Worm (Caenorhabditis elegans): Measurements from ENCODE around the gene R10E12.2.

Gene R10E12.2

ce11 chrIII:9973765-9974164, at the start of gene R10E12.2:
Gene R10E12.2, minus strand, starts transcription at chrIII:9973865.
- no peak for TF ChIP-seq dao-5 (tag; optimal IDR thresholded peaks at IDR 0.05)
- TF ChIP-seq W03F9.2 (tag; optimal IDR thresholded peaks at IDR 0.05): no peak
- TF ChIP-seq him-1 (tag; optimal IDR thresholded peaks at IDR 0.05): no peak

- TF ChIP-seq him-1 (tag; optimal IDR thresholded peaks at IDR 0.05): no peak
Observed at ce11 chrIII:10023452-10023851, 49.8 kb upstream of the R10E12.2 start, which contains the start of gene ins-21. Gene ins-21, plus strand, starts transcription at chrIII:10023752.

ce11 chrIII:10018007-10018406, 44.3 kb upstream of the R10E12.2 start:
- TF ChIP-seq him-1 (tag; optimal IDR thresholded peaks at IDR 0.05): no peak
- no peak for TF ChIP-seq dao-5 (tag; optimal IDR thresholded peaks at IDR 0.05)
- TF ChIP-seq W03F9.2 (tag; optimal IDR thresholded peaks at IDR 0.05): no peak

- TF ChIP-seq dao-5 (tag; optimal IDR thresholded peaks at IDR 0.05) (no peak), W03F9.2 (tag; optimal IDR thresholded peaks at IDR 0.05) (peak; percentile 82), him-1 (tag; optimal IDR thresholded peaks at IDR 0.05) (peak; percentile 68)
Observed at ce11 chrIII:10016413-10017051, 42.9 kb upstream of the R10E12.2 start, which contains the start of gene rgs-1. Gene rgs-1, minus strand, starts transcription at chrIII:10016558.

- TF ChIP-seq dao-5 (tag; optimal IDR thresholded peaks at IDR 0.05): no peak
- no peak for TF ChIP-seq W03F9.2 (tag; optimal IDR thresholded peaks at IDR 0.05)
- TF ChIP-seq him-1 (tag; optimal IDR thresholded peaks at IDR 0.05): no peak
Observed at ce11 chrIII:10012136-10012535, 38.5 kb upstream of the R10E12.2 start, which contains the start of gene C05B5.16. Gene C05B5.16, plus strand, starts transcription at chrIII:10012436.

ce11 chrIII:10010117-10010516, 36.5 kb upstream of the R10E12.2 start, which contains the start of gene fbxa-155:
Gene fbxa-155, minus strand, starts transcription at chrIII:10010217.
- no peak for TF ChIP-seq dao-5 (tag; optimal IDR thresholded peaks at IDR 0.05)
- TF ChIP-seq W03F9.2 (tag; optimal IDR thresholded peaks at IDR 0.05): no peak
- no peak for TF ChIP-seq him-1 (tag; optimal IDR thresholded peaks at IDR 0.05)

- no peak for TF ChIP-seq dao-5 (tag; optimal IDR thresholded peaks at IDR 0.05)
Observed at ce11 chrIII:10006734-10007348, 33.2 kb upstream of the R10E12.2 start, which contains the start of gene C05B5.8. Gene C05B5.8, minus strand, starts transcription at chrIII:10006784.

ce11 chrIII:10004213-10004612, 30.5 kb upstream of the R10E12.2 start, which contains the start of gene C05B5.11:
Gene C05B5.11, plus strand, starts transcription at chrIII:10004513.
- TF ChIP-seq dao-5 (tag; optimal IDR thresholded peaks at IDR 0.05): no peak
- no peak for TF ChIP-seq W03F9.2 (tag; optimal IDR thresholded peaks at IDR 0.05)
- TF ChIP-seq him-1 (tag; optimal IDR thresholded peaks at IDR 0.05): no peak

ce11 chrIII:10001060-10001459, 27.4 kb upstream of the R10E12.2 start, which contains the start of gene C05B5.5:
Gene C05B5.5, plus strand, starts transcription at chrIII:10001360.
- no peak for TF ChIP-seq dao-5 (tag; optimal IDR thresholded peaks at IDR 0.05)
- TF ChIP-seq W03F9.2 (tag; optimal IDR thresholded peaks at IDR 0.05): no peak
- TF ChIP-seq him-1 (tag; optimal IDR thresholded peaks at IDR 0.05): no peak

- no peak for TF ChIP-seq him-1 (tag; optimal IDR thresholded peaks at IDR 0.05)
Observed at ce11 chrIII:10000428-10000827, 26.8 kb upstream of the R10E12.2 start, which contains the start of gene C05B5.2. Gene C05B5.2, minus strand, starts transcription at chrIII:10000528.

ce11 chrIII:9999235-9999634, 25.6 kb upstream of the R10E12.2 start, which contains the start of gene C05B5.17:
Gene C05B5.17, minus strand, starts transcription at chrIII:9999335.
- TF ChIP-seq W03F9.2 (tag; optimal IDR thresholded peaks at IDR 0.05): no peak
- no peak for TF ChIP-seq dao-5 (tag; optimal IDR thresholded peaks at IDR 0.05)
- no peak for TF ChIP-seq him-1 (tag; optimal IDR thresholded peaks at IDR 0.05)

- TF ChIP-seq W03F9.2 (tag; optimal IDR thresholded peaks at IDR 0.05): no peak
- no peak for TF ChIP-seq dao-5 (tag; optimal IDR thresholded peaks at IDR 0.05)
- TF ChIP-seq him-1 (tag; optimal IDR thresholded peaks at IDR 0.05): no peak
Observed at ce11 chrIII:9997890-9998289, 24.2 kb upstream of the R10E12.2 start, which contains the start of gene pqn-8. Gene pqn-8, minus strand, starts transcription at chrIII:9997990.

- TF ChIP-seq W03F9.2 (tag; optimal IDR thresholded peaks at IDR 0.05): no peak
- TF ChIP-seq dao-5 (tag; optimal IDR thresholded peaks at IDR 0.05): no peak
- TF ChIP-seq him-1 (tag; optimal IDR thresholded peaks at IDR 0.05): no peak
Observed at ce11 chrIII:9993535-9993934, 19.9 kb upstream of the R10E12.2 start, which contains the start of gene C05B5.4. Gene C05B5.4, plus strand, starts transcription at chrIII:9993885.

ce11 chrIII:9991324-9991723, 17.7 kb upstream of the R10E12.2 start:
- no peak for TF ChIP-seq dao-5 (tag; optimal IDR thresholded peaks at IDR 0.05)
- no peak for TF ChIP-seq him-1 (tag; optimal IDR thresholded peaks at IDR 0.05)
- TF ChIP-seq W03F9.2 (tag; optimal IDR thresholded peaks at IDR 0.05): no peak
